Worm (Caenorhabditis elegans) whole organism, L2 larva: ENCODE results near the gene T23F11.4.
A peak's percentile ranks its signal among the peaks of the same experiment; 100 is the strongest.

Experiments
- C34F6.9 ChIP-seq: fragments of 150-350 bp; optimal IDR thresholded peaks from 2 replicates; lab custom pipeline; 2014; ENCODE audit warnings: missing biosample characterization, missing genetic modification characterization
- F13H6.1 ChIP-seq: sonication (generic microtip); optimal IDR thresholded peaks from 2 replicates; lab custom pipeline; 2016; ENCODE audit warnings: missing genetic modification characterization, missing compliant biosample characterization
- R02D3.7 ChIP-seq: fragments of 150-350 bp; optimal IDR thresholded peaks from 2 replicates; lab custom pipeline; 2014; ENCODE audit warnings: missing biosample characterization, missing genetic modification characterization
- Y55F3AM.14 ChIP-seq: fragments of 200-800 bp; sonication (Bioruptor generic); optimal IDR thresholded peaks from 2 replicates; lab custom pipeline; 2018; ENCODE audit warnings: mild to moderate bottlenecking, missing genetic modification characterization, missing compliant biosample characterization
- ZK546.5 ChIP-seq: sonication (generic microtip); optimal IDR thresholded peaks from 2 replicates; lab custom pipeline; 2017; ENCODE audit warnings: missing biosample characterization, missing genetic modification characterization
- alr-1 ChIP-seq: fragments of 150-350 bp; optimal IDR thresholded peaks from 2 replicates; lab custom pipeline; 2014; ENCODE audit warnings: missing biosample characterization, missing genetic modification characterization
- aly-2 ChIP-seq: fragments of 150-350 bp; optimal IDR thresholded peaks from 2 replicates; lab custom pipeline; 2014; ENCODE audit warnings: missing biosample characterization, missing genetic modification characterization
- ama-1 ChIP-seq: fragments of 150-350 bp; optimal IDR thresholded peaks from 2 replicates; lab custom pipeline; 2018; ENCODE audit warnings: inconsistent platforms
- blmp-1 ChIP-seq: sonication (generic microtip); optimal IDR thresholded peaks from 2 replicates; lab custom pipeline; 2017; ENCODE audit warnings: missing genetic modification characterization, mild to moderate bottlenecking, missing compliant biosample characterization, antibody characterized with exemption, moderate library complexity; ENCODE audit not compliant: insufficient read depth
- ceh-16 ChIP-seq: fragments of 150-350 bp; optimal IDR thresholded peaks from 2 replicates; lab custom pipeline; 2014; ENCODE audit warnings: missing biosample characterization, missing genetic modification characterization
- ceh-82 ChIP-seq: fragments of 150-350 bp; optimal IDR thresholded peaks from 2 replicates; lab custom pipeline; 2014; ENCODE audit warnings: missing biosample characterization, missing genetic modification characterization
- crh-2 ChIP-seq: sonication (generic microtip); optimal IDR thresholded peaks from 2 replicates; lab custom pipeline; 2017; ENCODE audit warnings: missing biosample characterization, missing genetic modification characterization
- dmd-4 ChIP-seq: sonication (generic microtip); optimal IDR thresholded peaks from 2 replicates; lab custom pipeline; 2017; ENCODE audit warnings: missing biosample characterization, missing genetic modification characterization
- egl-27 ChIP-seq: sonication (generic microtip); optimal IDR thresholded peaks from 3 replicates; lab custom pipeline; 2017; ENCODE audit warnings: missing biosample characterization, missing genetic modification reagents, missing genetic modification characterization
- elt-1 ChIP-seq: fragments of 150-350 bp; optimal IDR thresholded peaks from 2 replicates; lab custom pipeline; 2014; ENCODE audit warnings: missing biosample characterization, missing genetic modification characterization
- elt-3 ChIP-seq: sonication (generic microtip); optimal IDR thresholded peaks from 2 replicates; lab custom pipeline; 2017; ENCODE audit warnings: missing biosample characterization, missing genetic modification characterization
- fos-1 ChIP-seq: fragments of 150-350 bp; optimal IDR thresholded peaks from 2 replicates; lab custom pipeline; 2014; ENCODE audit warnings: missing biosample characterization, missing genetic modification characterization
- gmeb-1 ChIP-seq: fragments of 150-350 bp; optimal IDR thresholded peaks from 2 replicates; lab custom pipeline; 2014; ENCODE audit warnings: missing biosample characterization, missing genetic modification characterization
- lin-11 ChIP-seq: fragments of 150-350 bp; sonication (generic microtip); optimal IDR thresholded peaks from 2 replicates; lab custom pipeline; 2014; ENCODE audit warnings: missing biosample characterization, missing genetic modification characterization, inconsistent platforms, mixed read lengths
- lin-13 ChIP-seq: fragments of 150-350 bp; optimal IDR thresholded peaks from 2 replicates; lab custom pipeline; 2014; ENCODE audit warnings: missing biosample characterization, missing genetic modification reagents, missing genetic modification characterization
- lin-39 ChIP-seq: fragments of 150-350 bp; optimal IDR thresholded peaks from 2 replicates; lab custom pipeline; 2014; ENCODE audit warnings: missing biosample characterization, missing genetic modification reagents, missing genetic modification characterization
- lsy-2 ChIP-seq, 2 experiments: fragments of 150-350 bp in 1 of 2; sonication (generic microtip) in 1 of 2; optimal IDR thresholded peaks; 2 replicates each; lab custom pipeline; 2014 to 2017; ENCODE audit warnings: missing biosample characterization in 2 of 2, missing genetic modification characterization in 2 of 2
- mab-5 ChIP-seq: fragments of 150-350 bp; optimal IDR thresholded peaks from 2 replicates; lab custom pipeline; 2014; ENCODE audit warnings: missing biosample characterization, missing genetic modification characterization
- mbf-1 ChIP-seq: sonication (generic microtip); optimal IDR thresholded peaks from 2 replicates; lab custom pipeline; 2017; ENCODE audit warnings: missing biosample characterization, missing genetic modification characterization
- mdl-1 ChIP-seq, 2 experiments: fragments of 150-350 bp in 1 of 2; sonication (generic microtip) in 1 of 2; optimal IDR thresholded peaks; 2 replicates each; lab custom pipeline; 2017; ENCODE audit warnings: missing biosample characterization in 2 of 2, missing genetic modification characterization in 2 of 2
- nhr-10 ChIP-seq: sonication (generic microtip); optimal IDR thresholded peaks from 2 replicates; lab custom pipeline; 2017; ENCODE audit warnings: missing biosample characterization, missing genetic modification characterization
- nhr-11 ChIP-seq: fragments of 150-350 bp; optimal IDR thresholded peaks from 2 replicates; lab custom pipeline; 2014; ENCODE audit warnings: missing biosample characterization, missing genetic modification characterization
- nhr-12 ChIP-seq: fragments of 150-350 bp; optimal IDR thresholded peaks from 2 replicates; lab custom pipeline; 2014; ENCODE audit warnings: missing biosample characterization, missing genetic modification characterization
- nhr-129 ChIP-seq: fragments of 150-350 bp; optimal IDR thresholded peaks from 2 replicates; lab custom pipeline; 2014; ENCODE audit warnings: missing biosample characterization, missing genetic modification characterization
- nhr-21 ChIP-seq: fragments of 150-350 bp; optimal IDR thresholded peaks from 2 replicates; lab custom pipeline; 2014; ENCODE audit warnings: missing biosample characterization, missing genetic modification characterization
- nhr-23 ChIP-seq: fragments of 150-350 bp; optimal IDR thresholded peaks from 2 replicates; lab custom pipeline; 2014; ENCODE audit warnings: missing biosample characterization, missing genetic modification reagents, missing genetic modification characterization
- nhr-237 ChIP-seq: fragments of 150-350 bp; optimal IDR thresholded peaks from 2 replicates; lab custom pipeline; 2014; ENCODE audit warnings: missing biosample characterization, missing genetic modification characterization
- nhr-25 ChIP-seq: fragments of 150-350 bp; sonication (generic microtip); optimal IDR thresholded peaks from 3 replicates; lab custom pipeline; 2014; ENCODE audit warnings: missing biosample characterization, missing genetic modification characterization
- nhr-6 ChIP-seq: fragments of 150-350 bp; optimal IDR thresholded peaks from 2 replicates; lab custom pipeline; 2014; ENCODE audit warnings: missing biosample characterization, missing genetic modification characterization
- nhr-77 ChIP-seq: fragments of 150-350 bp; optimal IDR thresholded peaks from 2 replicates; lab custom pipeline; 2014; ENCODE audit warnings: missing biosample characterization, missing genetic modification characterization
- peb-1 ChIP-seq: fragments of 150-350 bp; optimal IDR thresholded peaks from 2 replicates; lab custom pipeline; 2014; ENCODE audit warnings: missing biosample characterization, missing genetic modification characterization
- sem-4 ChIP-seq: fragments of 150-350 bp; optimal IDR thresholded peaks from 2 replicates; lab custom pipeline; 2014; ENCODE audit warnings: missing biosample characterization, missing genetic modification reagents, missing genetic modification characterization
- skn-1 ChIP-seq: sonication (generic microtip); optimal IDR thresholded peaks from 2 replicates; lab custom pipeline; 2017; ENCODE audit warnings: missing biosample characterization, missing genetic modification characterization
- sma-3 ChIP-seq: sonication (generic microtip); optimal IDR thresholded peaks from 2 replicates; lab custom pipeline; 2016; ENCODE audit warnings: missing genetic modification reagents, missing genetic modification characterization, missing compliant biosample characterization
- sma-9 ChIP-seq, 2 experiments: fragments of 150-350 bp in 1 of 2; sonication (generic microtip) in 1 of 2; optimal IDR thresholded peaks; 2 replicates each; lab custom pipeline; 2014 to 2016; ENCODE audit warnings: missing genetic modification characterization in 2 of 2, mild to moderate bottlenecking in 1 of 2, missing biosample characterization in 1 of 2, missing compliant biosample characterization in 1 of 2, missing genetic modification reagents in 1 of 2, moderate library complexity in 1 of 2
- snpc-4 ChIP-seq: fragments of 150-350 bp; optimal IDR thresholded peaks from 2 replicates; lab custom pipeline; 2014; ENCODE audit warnings: missing biosample characterization, missing genetic modification characterization
- unc-39 ChIP-seq: fragments of 150-350 bp; optimal IDR thresholded peaks from 2 replicates; lab custom pipeline; 2014; ENCODE audit warnings: missing biosample characterization, missing genetic modification characterization
- unc-55 ChIP-seq: fragments of 150-350 bp; sonication (generic microtip); optimal IDR thresholded peaks from 3 replicates; lab custom pipeline; 2014; ENCODE audit warnings: missing biosample characterization, missing genetic modification reagents, missing genetic modification characterization
- unc-62 ChIP-seq: fragments of 150-350 bp; optimal IDR thresholded peaks from 2 replicates; lab custom pipeline; 2014; ENCODE audit warnings: missing biosample characterization, missing genetic modification reagents, missing genetic modification characterization
- zag-1 ChIP-seq: fragments of 150-350 bp; optimal IDR thresholded peaks from 2 replicates; lab custom pipeline; 2014; ENCODE audit warnings: missing biosample characterization, missing genetic modification characterization
- ztf-1 ChIP-seq: fragments of 200-800 bp; sonication (Bioruptor generic); conservative IDR thresholded peaks from 2 replicates; pipeline ENCODE4 v1.3.6; 2022; ENCODE audit warnings: missing genetic modification characterization, missing compliant biosample characterization
- ztf-11 ChIP-seq: sonication (generic microtip); optimal IDR thresholded peaks from 2 replicates; lab custom pipeline; 2017; ENCODE audit warnings: missing biosample characterization, missing genetic modification characterization
- ztf-4 ChIP-seq: fragments of 150-350 bp; optimal IDR thresholded peaks from 2 replicates; lab custom pipeline; 2014; ENCODE audit warnings: missing biosample characterization, missing genetic modification characterization

T23F11.4 gene

ce11 chrIII:4689595-4689994 lies 24.4 kb upstream of the T23F11.4 start:
- TF ChIP-seq nhr-6 (tag; lab: Kevin White, UChicago) (peak; percentile 48), fos-1 (tag; lab: Kevin White, UChicago) (peak; percentile 89), sma-3 (GFP tag; lab: Kevin White, UChicago) (peak; percentile 76), nhr-12 (tag; lab: Kevin White, UChicago) (no peak), F13H6.1 (tag; lab: Kevin White, UChicago) (peak; percentile 66), snpc-4 (no peak), nhr-23 (no peak), nhr-21 (peak; percentile 76), alr-1 (no peak), C34F6.9 (tag; lab: Kevin White, UChicago) (peak; percentile 68), ztf-4 (tag; lab: Kevin White, UChicago) (peak; percentile 74), unc-55 (no peak), ama-1 (no peak), elt-1 (no peak), ztf-1 (GFP tag; lab: Robert Waterston, UW) (no peak), lsy-2 (tag; optimal IDR thresholded peaks at IDR 0.05; lab: Kevin White, UChicago) (peak; percentile 54 to 79), elt-3 (tag; lab: Kevin White, UChicago) (no peak), nhr-11 (peak; percentile 32), peb-1 (tag; lab: Kevin White, UChicago) (no peak), ztf-11 (tag; lab: Kevin White, UChicago) (no peak), mdl-1 (tag; optimal IDR thresholded peaks at IDR 0.05; lab: Kevin White, UChicago) (peak in 1 of 2 experiments; percentile 70), ceh-16 (tag; lab: Kevin White, UChicago) (no peak), dmd-4 (tag; lab: Kevin White, UChicago) (no peak), nhr-10 (tag; lab: Kevin White, UChicago) (no peak), nhr-25 (no peak), unc-62 (GFP tag; lab: Kevin White, UChicago) (no peak), sma-9 (GFP tag; optimal IDR thresholded peaks at IDR 0.05; lab: Kevin White, UChicago) (peak; percentile 85), sma-9 (tag; optimal IDR thresholded peaks at IDR 0.05; lab: Kevin White, UChicago) (no peak), lin-39 (no peak), crh-2 (peak; percentile 90), aly-2 (no peak), R02D3.7 (tag; lab: Kevin White, UChicago) (no peak), lin-11 (peak; percentile 48), skn-1 (tag; lab: Kevin White, UChicago) (no peak), nhr-237 (tag; lab: Kevin White, UChicago) (no peak), unc-39 (tag; lab: Kevin White, UChicago) (no peak), nhr-77 (tag; lab: Kevin White, UChicago) (no peak), mab-5 (tag; lab: Kevin White, UChicago) (no peak), sem-4 (tag; lab: Kevin White, UChicago) (peak; percentile 50), gmeb-1 (peak; percentile 74), ZK546.5 (tag; lab: Kevin White, UChicago) (no peak), blmp-1 (tag; lab: Kevin White, UChicago) (no peak), egl-27 (peak; percentile 77), mbf-1 (tag; lab: Kevin White, UChicago) (no peak), Y55F3AM.14 (GFP tag; lab: Kevin White, UChicago) (peak; percentile 78), lin-13 (GFP tag; lab: Kevin White, UChicago) (peak; percentile 70), nhr-129 (tag; lab: Kevin White, UChicago) (peak; percentile 96), zag-1 (tag; lab: Kevin White, UChicago) (no peak), ceh-82 (tag; lab: Kevin White, UChicago) (no peak)
